Fruit fly (Drosophila melanogaster): Measurements from ENCODE around the gene CG33217.

CG33217 gene

dm6 chr3L:23125736-23126135, at the start of gene CG33217:
CG33217 (plus strand) TSS chr3L:23126025.
- TF ChIP-seq Mnt (GFP tag; optimal IDR thresholded peaks at IDR 0.05) (peak; percentile 50), CG7101 (tag; optimal IDR thresholded peaks at IDR 0.05) (no peak), Clk (GFP tag; optimal IDR thresholded peaks at IDR 0.05) (no peak), CG1620 (GFP tag; optimal IDR thresholded peaks at IDR 0.05) (peak; percentile 22), CG11617 (GFP tag; optimal IDR thresholded peaks at IDR 0.05) (no peak), cnc (optimal IDR thresholded peaks at IDR 0.05) (no peak), CG33017 (tag; optimal IDR thresholded peaks at IDR 0.05) (no peak), CG5204 (GFP tag; optimal IDR thresholded peaks at IDR 0.05) (no peak), CG7045 (GFP tag; optimal IDR thresholded peaks at IDR 0.05) (no peak), tj (GFP tag; optimal IDR thresholded peaks at IDR 0.05) (no peak), bab1 (GFP tag; optimal IDR thresholded peaks at IDR 0.05) (peak; percentile 29), toe (GFP tag; optimal IDR thresholded peaks at IDR 0.05) (no peak)

dm6 chr3L:23081256-23081655, 44.6 kb upstream of the CG33217 start:
- no peak for TF ChIP-seq CG1620 (GFP tag; optimal IDR thresholded peaks at IDR 0.05)
- TF ChIP-seq CG7045 (GFP tag; optimal IDR thresholded peaks at IDR 0.05), result no peak
- no peak for TF ChIP-seq cnc (optimal IDR thresholded peaks at IDR 0.05)
- no peak for TF ChIP-seq Crg-1 (GFP tag; optimal IDR thresholded peaks at IDR 0.05)
- TF ChIP-seq tj (GFP tag; optimal IDR thresholded peaks at IDR 0.05), result no peak
- no peak for TF ChIP-seq cic (GFP tag; optimal IDR thresholded peaks at IDR 0.05)
- TF ChIP-seq pad (GFP tag; optimal IDR thresholded peaks at IDR 0.05), result no peak
- no peak for TF ChIP-seq Mnt (GFP tag; optimal IDR thresholded peaks at IDR 0.05)
- TF ChIP-seq ovo (GFP tag; optimal IDR thresholded peaks at IDR 0.05), result no peak
- no peak for TF ChIP-seq kay (GFP tag; ENCODE audit: borderline replicate concordance)
- TF ChIP-seq CG7101 (tag; optimal IDR thresholded peaks at IDR 0.05), result no peak

- no peak for TF ChIP-seq CG1620 (GFP tag; optimal IDR thresholded peaks at IDR 0.05)
These were observed 36.9 kb upstream of the CG33217 start for dm6 chr3L:23088927-23089326.

- peak; percentile 4 for TF ChIP-seq CG5204 (GFP tag; optimal IDR thresholded peaks at IDR 0.05)
- peak; percentile 71 for TF ChIP-seq bab1 (GFP tag; optimal IDR thresholded peaks at IDR 0.05)
- peak; percentile 26 for TF ChIP-seq Crg-1 (GFP tag; optimal IDR thresholded peaks at IDR 0.05)
- no peak for TF ChIP-seq cic (GFP tag; optimal IDR thresholded peaks at IDR 0.05)
- no peak for TF ChIP-seq CG7045 (GFP tag; optimal IDR thresholded peaks at IDR 0.05)
- peak; percentile 28 for TF ChIP-seq CG1620 (GFP tag; optimal IDR thresholded peaks at IDR 0.05)
- no peak for TF ChIP-seq Clk (GFP tag; optimal IDR thresholded peaks at IDR 0.05)
- no peak for TF ChIP-seq kay (GFP tag; ENCODE audit: borderline replicate concordance)
- TF ChIP-seq pad (GFP tag; optimal IDR thresholded peaks at IDR 0.05), result peak; percentile 25
- peak; percentile 27 for TF ChIP-seq CG33017 (tag; optimal IDR thresholded peaks at IDR 0.05)
- peak; percentile 76 for TF ChIP-seq CG7101 (tag; optimal IDR thresholded peaks at IDR 0.05)
- TF ChIP-seq Mnt (GFP tag; optimal IDR thresholded peaks at IDR 0.05), result peak; percentile 60
- TF ChIP-seq CG11617 (GFP tag; optimal IDR thresholded peaks at IDR 0.05), result peak; percentile 36
- peak; percentile 30 for TF ChIP-seq CG12768 (GFP tag; optimal IDR thresholded peaks at IDR 0.05)
- no peak for TF ChIP-seq cnc (optimal IDR thresholded peaks at IDR 0.05)
- TF ChIP-seq ovo (GFP tag; optimal IDR thresholded peaks at IDR 0.05), result no peak
- peak; percentile 50 for TF ChIP-seq CG14711 (tag; optimal IDR thresholded peaks at IDR 0.05)
- peak; percentile 55 for TF ChIP-seq Hr96 (GFP tag; optimal IDR thresholded peaks at IDR 0.05)
- TF ChIP-seq toe (GFP tag; optimal IDR thresholded peaks at IDR 0.05), result peak; percentile 59
- TF ChIP-seq tj (GFP tag; optimal IDR thresholded peaks at IDR 0.05), result no peak
These were observed 30.5 kb upstream of the CG33217 start, which contains the start of gene RpL10 for dm6 chr3L:23095277-23095676. RpL10 (minus strand) TSS chr3L:23095471.

- no peak for TF ChIP-seq CG1620 (GFP tag; optimal IDR thresholded peaks at IDR 0.05)
- no peak for TF ChIP-seq toe (GFP tag; optimal IDR thresholded peaks at IDR 0.05)
- TF ChIP-seq cic (GFP tag; optimal IDR thresholded peaks at IDR 0.05), result no peak
- TF ChIP-seq Clk (GFP tag; optimal IDR thresholded peaks at IDR 0.05), result no peak
- TF ChIP-seq CG12768 (GFP tag; optimal IDR thresholded peaks at IDR 0.05), result no peak
- TF ChIP-seq CG33017 (tag; optimal IDR thresholded peaks at IDR 0.05), result no peak
- TF ChIP-seq Crg-1 (GFP tag; optimal IDR thresholded peaks at IDR 0.05), result no peak
- TF ChIP-seq ovo (GFP tag; optimal IDR thresholded peaks at IDR 0.05), result no peak
- no peak for TF ChIP-seq kay (GFP tag; ENCODE audit: borderline replicate concordance)
- TF ChIP-seq Hr96 (GFP tag; optimal IDR thresholded peaks at IDR 0.05), result no peak
- TF ChIP-seq Mnt (GFP tag; optimal IDR thresholded peaks at IDR 0.05), result no peak
- no peak for TF ChIP-seq pad (GFP tag; optimal IDR thresholded peaks at IDR 0.05)
- TF ChIP-seq CG11617 (GFP tag; optimal IDR thresholded peaks at IDR 0.05), result no peak
- TF ChIP-seq cnc (optimal IDR thresholded peaks at IDR 0.05), result no peak
- TF ChIP-seq CG7101 (tag; optimal IDR thresholded peaks at IDR 0.05), result no peak
These were observed 28.9 kb upstream of the CG33217 start, which contains the start of gene CkIIalpha for dm6 chr3L:23096803-23097425. CkIIalpha (plus strand) TSS chr3L:23097072.

- TF ChIP-seq tj (GFP tag; optimal IDR thresholded peaks at IDR 0.05) (no peak), bab1 (GFP tag; optimal IDR thresholded peaks at IDR 0.05) (peak; percentile 31), CG7101 (tag; optimal IDR thresholded peaks at IDR 0.05) (no peak), CG14711 (tag; optimal IDR thresholded peaks at IDR 0.05) (no peak), Hr96 (GFP tag; optimal IDR thresholded peaks at IDR 0.05) (no peak), CG12768 (GFP tag; optimal IDR thresholded peaks at IDR 0.05) (no peak), kay (GFP tag; ENCODE audit: borderline replicate concordance) (peak; percentile 55), toe (GFP tag; optimal IDR thresholded peaks at IDR 0.05) (no peak)
These were observed 26.3 kb upstream of the CG33217 start for dm6 chr3L:23099394-23099977.
